Fruit fly (Drosophila melanogaster): ENCODE results near the gene heca.

Gene heca

DNA sequence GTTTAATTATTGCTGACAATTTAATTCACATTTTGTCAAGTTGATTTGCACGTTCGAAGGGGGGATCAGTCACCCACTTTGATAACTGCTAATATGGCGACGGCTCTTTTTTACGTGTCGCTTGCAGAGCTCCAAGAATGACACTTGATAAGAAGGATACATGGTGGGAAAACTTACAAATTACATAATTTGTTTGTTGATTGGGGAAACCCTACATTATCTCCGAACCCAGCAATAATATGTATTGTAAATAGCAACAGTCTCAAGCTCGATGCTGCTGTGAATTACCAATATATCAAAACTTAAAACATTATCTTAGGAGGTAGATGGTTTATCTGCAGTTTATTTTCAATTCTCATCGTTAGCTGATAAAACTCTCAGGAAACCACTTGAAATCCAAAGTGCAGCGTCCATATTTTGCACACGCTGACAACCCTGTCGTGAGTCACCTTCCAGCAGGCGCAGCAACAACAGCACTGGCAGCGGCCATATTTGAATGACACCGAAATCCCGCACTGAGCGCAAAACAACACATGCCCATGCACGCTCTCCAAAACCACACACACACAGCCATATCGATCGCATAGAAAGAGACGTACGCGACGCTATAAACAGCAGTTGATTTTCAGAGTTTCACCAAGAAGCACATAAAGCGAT lies 110.6 kb downstream of the heca start (continued):
- TF ChIP-seq ATbp (GFP tag; optimal IDR thresholded peaks at IDR 0.05) (peak; percentile 91), otp (GFP tag; IDR thresholded peaks at IDR 0.05) (peak; percentile 73), yki (optimal IDR thresholded peaks at IDR 0.05) (no peak), Deaf1 (tag; optimal IDR thresholded peaks at IDR 0.05) (peak; percentile 66), CG14860 (GFP tag; IDR thresholded peaks at IDR 0.05; ENCODE audit: partially characterized antibody) (no peak), CG10959 (GFP tag; IDR thresholded peaks at IDR 0.05) (peak; percentile 80), CG5180 (GFP tag; optimal IDR thresholded peaks at IDR 0.05) (peak; percentile 90), toy (GFP tag; IDR thresholded peaks at IDR 0.05) (peak; percentile 74; the same call in 1 of the 2 replicates), hb (GFP tag; IDR thresholded peaks at IDR 0.05; ENCODE audit: partially characterized antibody) (no peak), Doc3 (GFP tag; IDR thresholded peaks at IDR 0.05; ENCODE audit: partially characterized antibody) (no peak), CG2116 (GFP tag; optimal IDR thresholded peaks at IDR 0.05) (peak; percentile 83), CG4617 (GFP tag; optimal IDR thresholded peaks at IDR 0.05; ENCODE audit: borderline replicate concordance) (peak; percentile 82), Drgx (GFP tag; IDR thresholded peaks at IDR 0.05) (peak; percentile 90), CrebB (tag; optimal IDR thresholded peaks at IDR 0.05) (peak; percentile 76), lov (optimal IDR thresholded peaks at IDR 0.05) (no peak), lov (GFP tag; IDR thresholded peaks at IDR 0.05) (peak; percentile 86), jigr1 (GFP tag; IDR thresholded peaks at IDR 0.05) (peak; percentile 85), usp (GFP tag; optimal IDR thresholded peaks at IDR 0.05) (no peak), CG6175 (GFP tag; IDR thresholded peaks at IDR 0.05) (peak; percentile 88), gsb (GFP tag; IDR thresholded peaks at IDR 0.05) (peak; percentile 72), Side (GFP tag; optimal IDR thresholded peaks at IDR 0.05) (peak; percentile 97), CG12236 (GFP tag; optimal IDR thresholded peaks at IDR 0.05) (peak; percentile 96), Dek (tag; optimal IDR thresholded peaks at IDR 0.05) (peak; percentile 91), mirr (GFP tag; optimal IDR thresholded peaks at IDR 0.05) (peak; percentile 82), D19A (tag; optimal IDR thresholded peaks at IDR 0.05) (peak; percentile 87), CG32532 (GFP tag; IDR thresholded peaks at IDR 0.05) (peak; percentile 93), CG3995 (GFP tag; optimal IDR thresholded peaks at IDR 0.05) (peak; percentile 85), sd (tag; optimal IDR thresholded peaks at IDR 0.05) (peak; percentile 60), Ets65A (GFP tag) (peak; percentile 100), zfh1 (GFP tag; IDR thresholded peaks at IDR 0.05) (peak; percentile 87), wek (GFP tag; optimal IDR thresholded peaks at IDR 0.05) (peak; percentile 70), dmrt11E (tag; optimal IDR thresholded peaks at IDR 0.05) (peak; percentile 95), D (optimal IDR thresholded peaks at IDR 0.05) (no peak), D (GFP tag; optimal IDR thresholded peaks at IDR 0.05) (peak; percentile 97), aop (GFP tag; IDR thresholded peaks at IDR 0.05) (peak; percentile 51; the same call in 1 of the 2 replicates), ind (GFP tag; optimal IDR thresholded peaks at IDR 0.05) (peak; percentile 97), B-H2 (GFP tag; optimal IDR thresholded peaks at IDR 0.05) (peak; percentile 80), odd (GFP tag; optimal IDR thresholded peaks at IDR 0.05) (peak; percentile 97), CG15073 (GFP tag; optimal IDR thresholded peaks at IDR 0.05) (peak; percentile 79), CG10147 (GFP tag; optimal IDR thresholded peaks at IDR 0.05) (peak; percentile 96), CG3065 (GFP tag; optimal IDR thresholded peaks at IDR 0.05) (peak; percentile 92), Eip74EF (GFP tag; optimal IDR thresholded peaks at IDR 0.05) (peak in 1 of 2 experiments; percentile 92), CG17385 (GFP tag; optimal IDR thresholded peaks at IDR 0.05) (peak; percentile 93), CG4360 (GFP tag; IDR thresholded peaks at IDR 0.05) (peak; percentile 93), CG16815 (GFP tag; optimal IDR thresholded peaks at IDR 0.05) (peak; percentile 98), Mrtf (GFP tag; IDR thresholded peaks at IDR 0.05) (peak; percentile 87), scrt (GFP tag; optimal IDR thresholded peaks at IDR 0.05) (peak; percentile 88), CG32772 (GFP tag; IDR thresholded peaks at IDR 0.05) (peak; percentile 86), CG17612 (GFP tag; IDR thresholded peaks at IDR 0.05) (peak; percentile 73), zfh2 (GFP tag; optimal IDR thresholded peaks at IDR 0.05) (peak; percentile 96)
